Worm (Caenorhabditis elegans) whole organism, L3 larva: ENCODE data around the gene rgs-7.

Source experiments
- ZK546.5 ChIP-seq: sonication (generic microtip); optimal IDR thresholded peaks from 2 replicates; lab custom pipeline; 2017; ENCODE audit warnings: missing biosample characterization, missing genetic modification characterization
- aly-2 ChIP-seq: fragments of 150-350 bp; optimal IDR thresholded peaks from 2 replicates; lab custom pipeline; 2014; ENCODE audit warnings: missing biosample characterization, missing genetic modification characterization
- ama-1 ChIP-seq: fragments of 150-350 bp; optimal IDR thresholded peaks from 2 replicates; lab custom pipeline; 2018
- ceh-16 ChIP-seq: sonication (generic microtip); optimal IDR thresholded peaks from 2 replicates; lab custom pipeline; 2017; ENCODE audit warnings: missing biosample characterization, missing genetic modification characterization
- ceh-28 ChIP-seq: fragments of 150-350 bp; optimal IDR thresholded peaks from 2 replicates; lab custom pipeline; 2014; ENCODE audit warnings: missing biosample characterization, missing genetic modification reagents, missing genetic modification characterization
- ceh-9 ChIP-seq: sonication (generic microtip); optimal IDR thresholded peaks from 2 replicates; lab custom pipeline; 2018; ENCODE audit warnings: missing biosample characterization, missing genetic modification characterization
- egl-27 ChIP-seq: sonication (generic microtip); optimal IDR thresholded peaks from 4 replicates; lab custom pipeline; 2017; ENCODE audit warnings: missing biosample characterization, missing genetic modification reagents, missing genetic modification characterization
- egl-5 ChIP-seq: fragments of 150-350 bp; optimal IDR thresholded peaks from 2 replicates; lab custom pipeline; 2017; ENCODE audit warnings: missing biosample characterization, missing genetic modification reagents, missing genetic modification characterization, inconsistent platforms
- elt-2 ChIP-seq: sonication (generic microtip); optimal IDR thresholded peaks from 2 replicates; lab custom pipeline; 2016; ENCODE audit warnings: missing genetic modification reagents, mild to moderate bottlenecking, missing genetic modification characterization, missing compliant biosample characterization
- eor-1 ChIP-seq, 2 experiments: fragments of 150-350 bp; optimal IDR thresholded peaks; 2 replicates each; lab custom pipeline; 2014 to 2018; ENCODE audit warnings: missing biosample characterization in 2 of 2, missing genetic modification characterization in 2 of 2
- fkh-10 ChIP-seq: sonication (generic microtip); optimal IDR thresholded peaks from 2 replicates; lab custom pipeline; 2017; ENCODE audit warnings: missing biosample characterization, missing genetic modification reagents, missing genetic modification characterization
- fkh-2 ChIP-seq: fragments of 150-350 bp; optimal IDR thresholded peaks from 2 replicates; lab custom pipeline; 2014; ENCODE audit warnings: missing biosample characterization, missing genetic modification reagents, missing genetic modification characterization
- fos-1 ChIP-seq: fragments of 150-350 bp; optimal IDR thresholded peaks from 2 replicates; lab custom pipeline; 2014; ENCODE audit warnings: missing biosample characterization, missing genetic modification characterization
- hmg-11 ChIP-seq: sonication (generic microtip); optimal IDR thresholded peaks from 2 replicates; lab custom pipeline; 2016; ENCODE audit warnings: missing genetic modification characterization, missing compliant biosample characterization
- jun-1 ChIP-seq: fragments of 150-350 bp; optimal IDR thresholded peaks from 2 replicates; lab custom pipeline; 2014; ENCODE audit warnings: missing biosample characterization, missing genetic modification reagents, missing genetic modification characterization
- lin-15B ChIP-seq: fragments of 150-350 bp; optimal IDR thresholded peaks from 2 replicates; lab custom pipeline; 2014; ENCODE audit warnings: missing biosample characterization, missing genetic modification characterization
- lin-39 ChIP-seq: fragments of 150-350 bp; optimal IDR thresholded peaks from 2 replicates; lab custom pipeline; 2018; ENCODE audit warnings: missing biosample characterization, missing genetic modification reagents, missing genetic modification characterization
- lsy-12 ChIP-seq: sonication (generic microtip); optimal IDR thresholded peaks from 2 replicates; lab custom pipeline; 2016; ENCODE audit warnings: mild to moderate bottlenecking, missing genetic modification characterization, missing compliant biosample characterization
- mdl-1 ChIP-seq: fragments of 150-350 bp; optimal IDR thresholded peaks from 2 replicates; lab custom pipeline; 2014; ENCODE audit warnings: missing biosample characterization, missing genetic modification characterization
- mml-1 ChIP-seq: fragments of 150-350 bp; sonication (generic microtip); optimal IDR thresholded peaks from 3 replicates; lab custom pipeline; 2014; ENCODE audit warnings: missing biosample characterization, missing genetic modification characterization
- nfya-1 ChIP-seq: sonication (generic microtip); optimal IDR thresholded peaks from 2 replicates; lab custom pipeline; 2017; ENCODE audit warnings: missing genetic modification characterization, mild to moderate bottlenecking, missing compliant biosample characterization, antibody characterized with exemption, moderate library complexity; ENCODE audit not compliant: insufficient read depth
- nhr-11 ChIP-seq: fragments of 150-350 bp; optimal IDR thresholded peaks from 2 replicates; lab custom pipeline; 2014; ENCODE audit warnings: missing biosample characterization, missing genetic modification characterization
- nhr-12 ChIP-seq: fragments of 150-350 bp; optimal IDR thresholded peaks from 2 replicates; lab custom pipeline; 2014; ENCODE audit warnings: missing biosample characterization, missing genetic modification characterization
- nhr-23 ChIP-seq: fragments of 150-350 bp; optimal IDR thresholded peaks from 2 replicates; lab custom pipeline; 2014; ENCODE audit warnings: missing biosample characterization, missing genetic modification reagents, missing genetic modification characterization
- nhr-237 ChIP-seq: fragments of 150-350 bp; optimal IDR thresholded peaks from 2 replicates; lab custom pipeline; 2014; ENCODE audit warnings: missing biosample characterization, missing genetic modification characterization
- nhr-25 ChIP-seq: sonication (generic microtip); optimal IDR thresholded peaks from 2 replicates; lab custom pipeline; 2017; ENCODE audit warnings: missing biosample characterization, missing genetic modification characterization
- nhr-43 ChIP-seq: sonication (generic microtip); optimal IDR thresholded peaks from 2 replicates; lab custom pipeline; 2016; ENCODE audit warnings: mild to moderate bottlenecking, missing genetic modification characterization, missing compliant biosample characterization; ENCODE audit not compliant: poor library complexity, severe bottlenecking
- nhr-67 ChIP-seq: fragments of 150-350 bp; optimal IDR thresholded peaks from 2 replicates; lab custom pipeline; 2014; ENCODE audit warnings: missing biosample characterization, missing genetic modification characterization
- nhr-76 ChIP-seq: fragments of 150-350 bp; sonication (generic microtip); optimal IDR thresholded peaks from 5 replicates; lab custom pipeline; 2014; ENCODE audit warnings: missing biosample characterization, missing genetic modification characterization
- nhr-77 ChIP-seq: fragments of 150-350 bp; optimal IDR thresholded peaks from 2 replicates; lab custom pipeline; 2014; ENCODE audit warnings: missing biosample characterization, missing genetic modification characterization
- pha-4 ChIP-seq: fragments of 150-350 bp; optimal IDR thresholded peaks from 2 replicates; lab custom pipeline; 2014; ENCODE audit warnings: missing biosample characterization, missing genetic modification reagents, missing genetic modification characterization
- pqm-1 ChIP-seq: fragments of 150-350 bp; optimal IDR thresholded peaks from 2 replicates; lab custom pipeline; 2017; ENCODE audit warnings: missing biosample characterization, missing genetic modification characterization, inconsistent platforms
- sea-2 ChIP-seq: fragments of 150-350 bp; sonication (generic microtip); optimal IDR thresholded peaks from 4 replicates; lab custom pipeline; 2014; ENCODE audit warnings: missing biosample characterization, missing genetic modification reagents, missing genetic modification characterization
- skn-1 ChIP-seq: fragments of 150-350 bp; optimal IDR thresholded peaks from 2 replicates; lab custom pipeline; 2014; ENCODE audit warnings: missing biosample characterization, missing genetic modification characterization
- snpc-4 ChIP-seq: fragments of 150-350 bp; optimal IDR thresholded peaks from 2 replicates; lab custom pipeline; 2014; ENCODE audit warnings: missing biosample characterization, missing genetic modification characterization
- unc-39 ChIP-seq: sonication (generic microtip); optimal IDR thresholded peaks from 4 replicates; lab custom pipeline; 2017; ENCODE audit warnings: missing biosample characterization, missing genetic modification characterization
- unc-62 ChIP-seq: fragments of 150-350 bp; sonication (generic microtip); optimal IDR thresholded peaks from 4 replicates; lab custom pipeline; 2014; ENCODE audit warnings: missing biosample characterization, missing genetic modification reagents, missing genetic modification characterization
- zag-1 ChIP-seq: fragments of 150-350 bp; optimal IDR thresholded peaks from 2 replicates; lab custom pipeline; 2014; ENCODE audit warnings: missing biosample characterization, missing genetic modification characterization
- ztf-11 ChIP-seq: fragments of 150-350 bp; optimal IDR thresholded peaks from 2 replicates; lab custom pipeline; 2014; ENCODE audit warnings: missing biosample characterization, missing genetic modification characterization
- ztf-4 ChIP-seq: fragments of 150-350 bp; optimal IDR thresholded peaks from 2 replicates; lab custom pipeline; 2014; ENCODE audit warnings: missing biosample characterization, missing genetic modification characterization

The rgs-7 gene

ce11 chrX:3596303-3596772 is 54.0 kb downstream of the rgs-7 start, which contains the start of gene T27A10.6:
T27A10.6 (minus strand) TSS chrX:3596353.
- TF ChIP-seq egl-27 (tag; lab: Kevin White, UChicago) (no peak), nhr-23 (tag; lab: Kevin White, UChicago) (peak; percentile 51), nhr-67 (tag; lab: Kevin White, UChicago) (no peak), nhr-43 (peak; percentile 44)

- TF ChIP-seq fos-1 (tag; lab: Kevin White, UChicago) (no peak), nhr-23 (tag; lab: Kevin White, UChicago) (peak; percentile 87)
- TF ChIP-seq, all 47 proteins: peak for 1
These were observed 54.6 kb downstream of the rgs-7 start for ce11 chrX:3596967-3597366.

- TF ChIP-seq egl-5 (tag; lab: Kevin White, UChicago) = peak; percentile 94
- TF ChIP-seq nhr-23 (tag; lab: Kevin White, UChicago) = no peak
- TF ChIP-seq, all 47 proteins: peak for 1
These were observed 57.5 kb downstream of the rgs-7 start for ce11 chrX:3599860-3600259.

- TF ChIP-seq ama-1 (lab: Kevin White, UChicago) (no peak), eor-1 (tag; optimal IDR thresholded peaks at IDR 0.05; lab: Kevin White, UChicago) (no peak), nhr-67 (tag; lab: Kevin White, UChicago) (no peak), elt-2 (tag; lab: Kevin White, UChicago) (peak; percentile 67), unc-39 (no peak), pha-4 (peak; percentile 32), pqm-1 (tag; lab: Kevin White, UChicago) (peak; percentile 69)
These were observed 58.0 kb downstream of the rgs-7 start, which contains the start of gene cgr-1 for ce11 chrX:3600390-3600789. cgr-1 (minus strand) TSS chrX:3600457.

- TF ChIP-seq nfya-1 = no peak
- TF ChIP-seq eor-1 (tag; optimal IDR thresholded peaks at IDR 0.05; lab: Kevin White, UChicago) = no peak
- TF ChIP-seq ama-1 (lab: Kevin White, UChicago) = no peak
- TF ChIP-seq ZK546.5 = no peak
- TF ChIP-seq fkh-10 (GFP tag; lab: Kevin White, UChicago) = no peak
- no peak for TF ChIP-seq nhr-11
- TF ChIP-seq nhr-25 (tag; lab: Kevin White, UChicago) = no peak
These were observed 59.2 kb downstream of the rgs-7 start, which contains the start of gene C18B2.3 for ce11 chrX:3601531-3601930. C18B2.3 (plus strand) TSS chrX:3601831.

- TF ChIP-seq nhr-43 (no peak), egl-27 (tag; lab: Kevin White, UChicago) (no peak), nhr-25 (tag; lab: Kevin White, UChicago) (no peak), nhr-11 (no peak), lin-15B (no peak), nhr-76 (tag; lab: Kevin White, UChicago) (no peak), ceh-9 (tag; lab: Kevin White, UChicago) (no peak), nhr-237 (tag; lab: Kevin White, UChicago) (no peak), unc-39 (no peak), ceh-28 (tag; lab: Kevin White, UChicago) (no peak)
These were observed 60.3 kb downstream of the rgs-7 start for ce11 chrX:3602622-3603021.

- TF ChIP-seq fkh-2 (tag; lab: Kevin White, UChicago) (no peak), snpc-4 (tag; lab: Kevin White, UChicago) (peak; percentile 35), eor-1 (tag; optimal IDR thresholded peaks at IDR 0.05; lab: Kevin White, UChicago) (no peak), nhr-12 (tag; lab: Kevin White, UChicago) (no peak), ztf-11 (tag; lab: Kevin White, UChicago) (no peak), lin-39 (tag; lab: Kevin White, UChicago) (peak; percentile 96), nhr-43 (peak; percentile 64), ceh-16 (tag; lab: Kevin White, UChicago) (no peak), zag-1 (tag; lab: Kevin White, UChicago) (no peak), nhr-77 (no peak), nhr-11 (no peak), ZK546.5 (no peak), jun-1 (tag; lab: Kevin White, UChicago) (peak; percentile 83), mml-1 (no peak), ztf-4 (tag; lab: Kevin White, UChicago) (no peak), nhr-76 (tag; lab: Kevin White, UChicago) (no peak), hmg-11 (tag; lab: Kevin White, UChicago) (peak; percentile 71), unc-39 (no peak), unc-62 (GFP tag; lab: Kevin White, UChicago) (no peak), mdl-1 (tag; lab: Kevin White, UChicago) (no peak), aly-2 (tag; lab: Kevin White, UChicago) (no peak), fos-1 (tag; lab: Kevin White, UChicago) (no peak), pha-4 (peak; percentile 88), egl-5 (tag; lab: Kevin White, UChicago) (peak; percentile 72), elt-2 (tag; lab: Kevin White, UChicago) (peak; percentile 79), skn-1 (tag; lab: Kevin White, UChicago) (peak; percentile 8), lsy-12 (tag; lab: Kevin White, UChicago) (peak; percentile 54), sea-2 (GFP tag; lab: Kevin White, UChicago) (no peak)
These were observed 63.4 kb downstream of the rgs-7 start, which contains the start of gene C18B2.4 for ce11 chrX:3605727-3606126. C18B2.4 (minus strand) TSS chrX:3605741.
